Worm (Caenorhabditis elegans): ENCODE measurements around the gene appg-1.

DNA sequence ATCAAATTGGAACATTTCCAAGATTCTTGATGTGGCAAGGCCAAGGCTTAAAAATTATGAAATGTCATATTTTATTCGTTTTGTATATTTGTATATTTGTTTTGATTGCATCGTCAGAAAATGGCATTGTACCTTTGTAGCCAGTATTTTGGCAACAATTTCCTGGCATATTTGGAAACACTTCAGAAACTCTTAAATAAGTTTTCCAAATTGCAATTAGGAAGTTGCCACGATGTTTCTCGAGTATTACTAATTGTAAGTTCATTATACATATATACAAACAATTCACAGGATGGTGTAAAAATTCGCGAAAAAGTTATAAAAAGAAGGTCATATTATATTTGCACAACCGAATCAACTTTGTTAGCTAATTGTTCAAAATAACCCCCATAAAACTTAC, 10.6 kb upstream of the appg-1 start, which contains the start of gene idpp-8:
- TF ChIP-seq ceh-28 (tag; optimal IDR thresholded peaks at IDR 0.05) = no peak
- no peak for TF ChIP-seq unc-130 (GFP tag; optimal IDR thresholded peaks at IDR 0.05)
- no peak for TF ChIP-seq skn-1 (tag; optimal IDR thresholded peaks at IDR 0.05)
- no peak for TF ChIP-seq fos-1 (tag; optimal IDR thresholded peaks at IDR 0.05)
- no peak for TF ChIP-seq zag-1 (tag; optimal IDR thresholded peaks at IDR 0.05)
- TF ChIP-seq nhr-6 (tag; optimal IDR thresholded peaks at IDR 0.05) = no peak
- TF ChIP-seq dpl-1 (GFP tag; optimal IDR thresholded peaks at IDR 0.05) = no peak
- TF ChIP-seq dmd-6 (GFP tag; IDR thresholded peaks at IDR 0.05) = no peak

Data from whole organism, L4 larva.